Fruit fly (Drosophila melanogaster) whole organism, wandering third instar larva: ENCODE results near the gene IntS6.
A peak's percentile ranks its signal among the peaks of the same experiment; 100 is the strongest.

Experiments
- Abd-B ChIP-seq: fragments of >200 bp; optimal IDR thresholded peaks from 2 replicates; lab custom pipeline; 2017; ENCODE audit warnings: missing biosample characterization, missing genetic modification characterization
- CG32264 ChIP-seq: fragments of 200-800 bp; sonication (Bioruptor generic); optimal IDR thresholded peaks from 2 replicates; lab custom pipeline; 2016; ENCODE audit warnings: missing biosample characterization, missing genetic modification characterization
- CG9705 ChIP-seq: fragments of 200-800 bp; sonication (Bioruptor generic); optimal IDR thresholded peaks from 2 replicates; lab custom pipeline; 2018; ENCODE audit warnings: missing biosample characterization, mild to moderate bottlenecking, missing genetic modification characterization
- CrebA ChIP-seq: fragments of 200-800 bp; sonication (Bioruptor generic); optimal IDR thresholded peaks from 2 replicates; lab custom pipeline; 2016; ENCODE audit warnings: missing biosample characterization, mild to moderate bottlenecking, missing genetic modification characterization, borderline replicate concordance
- Dfd ChIP-seq: fragments of >200 bp; optimal IDR thresholded peaks from 2 replicates; lab custom pipeline; 2017; ENCODE audit warnings: missing biosample characterization, missing genetic modification characterization
- Dif ChIP-seq: fragments of 200-275, 200-300 bp; sonication (Bioruptor generic); optimal IDR thresholded peaks from 2 replicates; lab custom pipeline; 2018; ENCODE audit warnings: missing biosample characterization, missing genetic modification characterization; ENCODE audit not compliant: partially characterized antibody
- GATAd ChIP-seq: sonication (Bioruptor generic); optimal IDR thresholded peaks from 2 replicates; lab custom pipeline; 2016; ENCODE audit warnings: missing biosample characterization, missing genetic modification characterization
- HLH106 ChIP-seq: fragments of 200-800 bp; optimal IDR thresholded peaks from 3 replicates; lab custom pipeline; 2019; ENCODE audit warnings: missing biosample characterization, mild to moderate bottlenecking, missing genetic modification characterization, moderate library complexity
- Hnf4 ChIP-seq: fragments of 200-800 bp; sonication (Bioruptor generic); optimal IDR thresholded peaks from 2 replicates; lab custom pipeline; 2016; ENCODE audit warnings: missing biosample characterization, mild to moderate bottlenecking, missing genetic modification characterization
- Hr78 ChIP-seq: fragments of >200 bp; optimal IDR thresholded peaks from 2 replicates; lab custom pipeline; 2017; ENCODE audit warnings: missing biosample characterization, missing genetic modification characterization
- Hr83 ChIP-seq: fragments of 200-300 bp; sonication (Bioruptor generic); optimal IDR thresholded peaks from 2 replicates; lab custom pipeline; 2016; ENCODE audit warnings: missing biosample characterization, mild to moderate bottlenecking, missing genetic modification characterization, moderate library complexity; ENCODE audit not compliant: poor library complexity, severe bottlenecking
- Jra ChIP-seq: sonication (Bioruptor generic); optimal IDR thresholded peaks from 2 replicates; lab custom pipeline; 2016; ENCODE audit warnings: missing biosample characterization, missing genetic modification characterization
- Mio ChIP-seq: sonication (Bioruptor generic); optimal IDR thresholded peaks from 2 replicates; lab custom pipeline; 2016; ENCODE audit warnings: missing biosample characterization, missing genetic modification characterization
- Myc ChIP-seq: fragments of >200 bp; optimal IDR thresholded peaks from 2 replicates; lab custom pipeline; 2017
- N ChIP-seq: fragments of >200 bp; optimal IDR thresholded peaks from 2 replicates; lab custom pipeline; 2018; ENCODE audit warnings: missing biosample characterization, missing external identifiers, missing genetic modification characterization
- OdsH ChIP-seq: fragments of 200-800 bp; sonication (Bioruptor generic); optimal IDR thresholded peaks from 2 replicates; lab custom pipeline; 2016; ENCODE audit warnings: missing biosample characterization, mild to moderate bottlenecking, missing genetic modification characterization
- Rel ChIP-seq, 2 experiments: fragments of 200-800 bp; sonication (Bioruptor generic) in 1 of 2; optimal IDR thresholded peaks; 2 replicates in 1 of 2; 3 replicates in 1 of 2; lab custom pipeline; 2016 to 2019; ENCODE audit warnings: mild to moderate bottlenecking in 2 of 2, missing biosample characterization in 2 of 2, missing genetic modification characterization in 2 of 2, moderate library complexity in 1 of 2
- Sp1 ChIP-seq: fragments of 200-800 bp; sonication (Bioruptor generic); optimal IDR thresholded peaks from 3 replicates; lab custom pipeline; 2019; ENCODE audit warnings: missing biosample characterization, mild to moderate bottlenecking, missing genetic modification characterization, moderate library complexity
- Vsx2 ChIP-seq: fragments of 200-300, 225-300 bp; sonication (Bioruptor generic); optimal IDR thresholded peaks from 2 replicates; lab custom pipeline; 2018; ENCODE audit warnings: missing biosample characterization, missing genetic modification characterization; ENCODE audit not compliant: partially characterized antibody
- br ChIP-seq: fragments of 200-800 bp; sonication (Bioruptor generic); optimal IDR thresholded peaks from 2 replicates; lab custom pipeline; 2016; ENCODE audit warnings: missing biosample characterization, missing genetic modification characterization
- brk ChIP-seq: fragments of 200-800 bp; sonication (Bioruptor generic); optimal IDR thresholded peaks from 2 replicates; lab custom pipeline; 2016; ENCODE audit warnings: missing biosample characterization, mild to moderate bottlenecking, missing genetic modification characterization
- dl ChIP-seq, 2 experiments: fragments of 175-275, 200-275 bp in 1 of 2; fragments of 200-275 bp in 1 of 2; sonication (Bioruptor generic); optimal IDR thresholded peaks; lab custom pipeline; 2018; ENCODE audit warnings: mild to moderate bottlenecking in 2 of 2, missing biosample characterization in 2 of 2, missing genetic modification characterization in 2 of 2, moderate library complexity in 2 of 2; ENCODE audit not compliant: partially characterized antibody in 2 of 2, insufficient read depth in 1 of 2
- dmrt93B ChIP-seq: fragments of 200-800 bp; sonication (Bioruptor generic); optimal IDR thresholded peaks from 2 replicates; lab custom pipeline; 2018; ENCODE audit warnings: missing biosample characterization, mild to moderate bottlenecking, missing genetic modification characterization
- dsf ChIP-seq: sonication (Bioruptor generic); optimal IDR thresholded peaks from 2 replicates; lab custom pipeline; 2016; ENCODE audit warnings: missing biosample characterization, missing genetic modification characterization, borderline replicate concordance
- ey ChIP-seq: fragments of 200-800 bp; sonication (Bioruptor generic); optimal IDR thresholded peaks from 2 replicates; lab custom pipeline; 2016; ENCODE audit warnings: missing biosample characterization, missing genetic modification characterization
- foxo ChIP-seq, 2 experiments: fragments of 200-800 bp; sonication (Bioruptor generic); optimal IDR thresholded peaks; 2 replicates in 1 of 2; 3 replicates in 1 of 2; lab custom pipeline; 2016 to 2017; ENCODE audit warnings: missing biosample characterization in 2 of 2, missing genetic modification characterization in 2 of 2
- fru ChIP-seq: fragments of 200-800 bp; sonication (Bioruptor generic); optimal IDR thresholded peaks from 3 replicates; lab custom pipeline; 2016; ENCODE audit warnings: missing biosample characterization, mild to moderate bottlenecking, missing genetic modification characterization
- h ChIP-seq: fragments of 200-800 bp; sonication (Bioruptor generic); optimal IDR thresholded peaks from 3 replicates; lab custom pipeline; 2016; ENCODE audit warnings: missing biosample characterization, mild to moderate bottlenecking, missing genetic modification characterization
- jim ChIP-seq: fragments of 175-275, 200-325 bp; sonication (Bioruptor generic); optimal IDR thresholded peaks from 2 replicates; lab custom pipeline; 2016; ENCODE audit warnings: missing biosample characterization, mild to moderate bottlenecking, missing genetic modification characterization
- lola ChIP-seq: fragments of >200 bp; optimal IDR thresholded peaks from 2 replicates; lab custom pipeline; 2017; ENCODE audit warnings: missing biosample characterization, missing genetic modification characterization
- pan ChIP-seq: fragments of >200 bp; optimal IDR thresholded peaks from 2 replicates; lab custom pipeline; 2017
- psq ChIP-seq: fragments of 200-800 bp; sonication (Bioruptor generic); optimal IDR thresholded peaks from 3 replicates; lab custom pipeline; 2017; ENCODE audit warnings: missing biosample characterization, mild to moderate bottlenecking, missing genetic modification characterization, moderate library complexity
- rgr ChIP-seq: fragments of 200-800 bp; sonication (Bioruptor generic); optimal IDR thresholded peaks from 3 replicates; lab custom pipeline; 2016; ENCODE audit warnings: missing biosample characterization, mild to moderate bottlenecking, missing genetic modification characterization
- sage ChIP-seq: fragments of 200-800 bp; sonication (Bioruptor generic); optimal IDR thresholded peaks from 2 replicates; lab custom pipeline; 2016; ENCODE audit warnings: missing biosample characterization, mild to moderate bottlenecking, missing genetic modification characterization
- sv ChIP-seq: fragments of 200-800 bp; sonication (Bioruptor generic); optimal IDR thresholded peaks from 3 replicates; lab custom pipeline; 2016; ENCODE audit warnings: missing biosample characterization, missing genetic modification characterization
- tai ChIP-seq: sonication (Bioruptor generic); optimal IDR thresholded peaks from 2 replicates; lab custom pipeline; 2016; ENCODE audit warnings: missing biosample characterization, missing genetic modification characterization
- usp ChIP-seq: fragments of >200 bp; optimal IDR thresholded peaks from 2 replicates; lab custom pipeline; 2017; ENCODE audit warnings: missing biosample characterization, missing genetic modification characterization
- woc ChIP-seq: sonication (Bioruptor generic); optimal IDR thresholded peaks from 2 replicates; lab custom pipeline; 2016; ENCODE audit warnings: missing biosample characterization, mild to moderate bottlenecking, missing genetic modification characterization

IntS6 gene

dm6 chrX:5744277-5744846, 2.7 kb downstream of the IntS6 start:
- TF ChIP-seq psq = peak; percentile 28
- no peak for TF ChIP-seq Myc
- no peak for TF ChIP-seq foxo (GFP tag; optimal IDR thresholded peaks at IDR 0.05; lab: Kevin White, UChicago)

DNA sequence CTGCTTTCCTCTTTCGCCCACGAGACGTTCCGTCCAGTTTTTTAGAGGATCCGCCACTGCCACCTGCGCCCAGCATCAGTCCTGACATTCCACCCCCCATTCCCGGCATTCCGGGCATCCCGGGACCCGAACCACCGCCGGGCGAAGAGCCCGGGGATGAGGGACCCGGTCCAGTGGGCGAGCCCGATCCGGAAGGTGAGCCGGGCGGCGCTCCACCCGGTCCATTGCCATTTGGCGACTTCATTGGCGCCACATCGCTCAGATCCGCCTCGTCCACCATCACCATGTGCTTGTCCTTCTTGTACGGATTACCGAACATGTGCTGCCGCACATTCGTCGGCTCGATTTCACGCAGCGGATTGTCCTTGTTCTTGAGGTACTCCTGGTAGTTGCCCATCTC, 5.4 kb downstream of the IntS6 start:
- TF ChIP-seq Dfd (GFP tag; lab: Kevin White, UChicago) = peak; percentile 88
- TF ChIP-seq dsf (GFP tag; lab: Kevin White, UChicago) = no peak

DNA sequence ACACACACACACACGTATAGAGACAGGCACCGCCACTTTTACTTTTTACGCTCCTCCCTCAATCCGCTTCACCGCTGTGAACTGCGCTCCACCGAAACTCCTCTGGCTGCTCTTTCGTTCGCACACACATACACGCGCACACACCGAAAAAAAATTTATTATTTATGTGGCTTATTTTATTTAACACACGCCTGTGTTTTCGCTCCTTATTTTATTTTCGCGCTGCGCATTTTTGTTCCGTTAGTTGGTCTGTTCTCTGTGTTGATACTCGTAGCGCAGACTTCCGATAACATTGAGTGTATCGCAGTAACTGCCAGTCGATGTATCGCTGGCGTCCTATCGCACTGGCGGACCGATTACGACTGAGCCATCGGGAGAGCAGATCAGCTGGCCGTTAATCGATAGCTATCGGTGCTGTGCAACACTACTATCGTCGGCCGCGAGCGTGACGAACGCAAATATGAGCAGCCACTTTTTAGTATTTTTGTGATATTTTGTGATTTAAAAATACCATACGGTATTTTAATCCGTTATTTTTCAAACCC, 9.3 kb downstream of the IntS6 start, which contains the start of gene Snx27:
TSS of gene Snx27 (minus strand) at position 356 of the 545 bp plus-strand sequence.
- TF ChIP-seq Dfd (GFP tag; lab: Kevin White, UChicago) (no peak), ey (peak; percentile 32), Vsx2 (GFP tag; lab: Kevin White, UChicago) (no peak), GATAd (GFP tag; lab: Kevin White, UChicago) (no peak), Rel (GFP tag; optimal IDR thresholded peaks at IDR 0.05; lab: Kevin White, UChicago) (no peak), Rel (tag; optimal IDR thresholded peaks at IDR 0.05; lab: Kevin White, UChicago) (peak; percentile 21), Jra (GFP tag; lab: Kevin White, UChicago) (peak; percentile 62), rgr (GFP tag; lab: Kevin White, UChicago) (peak; percentile 28), dsf (GFP tag; lab: Kevin White, UChicago) (peak; percentile 7), fru (peak; percentile 85), h (GFP tag; lab: Kevin White, UChicago) (peak; percentile 52), jim (GFP tag; lab: Kevin White, UChicago) (no peak), psq (no peak), Hr83 (peak; percentile 89), N (GFP tag; lab: Kevin White, UChicago) (no peak), dmrt93B (GFP tag; lab: Kevin White, UChicago) (no peak), usp (no peak), foxo (GFP tag; optimal IDR thresholded peaks at IDR 0.05; lab: Kevin White, UChicago) (peak in 1 of 2 experiments; percentile 35), Hnf4 (GFP tag; lab: Kevin White, UChicago) (peak; percentile 81), dl (GFP tag; optimal IDR thresholded peaks at IDR 0.05; lab: Kevin White, UChicago; ENCODE audit: insufficient read depth in 1 of 2, partially characterized antibody in 2 of 2) (peak in 1 of 2 experiments; percentile 17), Mio (GFP tag; lab: Kevin White, UChicago) (peak; percentile 38), Hr78 (GFP tag; lab: Kevin White, UChicago) (no peak), Sp1 (peak; percentile 29), pan (lab: Kevin White, UChicago) (no peak), CG32264 (GFP tag; lab: Kevin White, UChicago) (no peak), tai (GFP tag; lab: Kevin White, UChicago) (no peak), Abd-B (no peak), HLH106 (no peak), CG9705 (GFP tag; lab: Kevin White, UChicago) (no peak), br (GFP tag; lab: Kevin White, UChicago) (peak; percentile 43), Myc (no peak), CrebA (no peak), sage (GFP tag; lab: Kevin White, UChicago) (no peak), lola (GFP tag; lab: Kevin White, UChicago) (no peak), woc (GFP tag; lab: Kevin White, UChicago) (peak; percentile 35), Dif (no peak), OdsH (GFP tag; lab: Kevin White, UChicago) (no peak), brk (GFP tag; lab: Kevin White, UChicago) (peak; percentile 78), sv (GFP tag; lab: Kevin White, UChicago) (peak; percentile 10)
